Fruit fly (Drosophila melanogaster) whole organism, embryonic: Measurements from ENCODE around the gene CG33341.

ENCODE experiments used
- ATbp ChIP-seq: fragments of 200-800 bp; sonication (Bioruptor generic); optimal IDR thresholded peaks from 2 replicates; lab custom pipeline; 2017; ENCODE audit warnings: missing biosample characterization, mild to moderate bottlenecking, missing genetic modification characterization, missing genetic modification reagents
- Abd-B ChIP-seq: fragments of 200-800 bp; sonication (Bioruptor generic); optimal IDR thresholded peaks from 2 replicates; lab custom pipeline; 2018; ENCODE audit warnings: missing biosample characterization, mild to moderate bottlenecking, missing genetic modification characterization, moderate library complexity
- Blimp-1 ChIP-seq: fragments of 200-800 bp; sonication (Bioruptor generic); optimal IDR thresholded peaks from 3 replicates; lab custom pipeline; 2018; ENCODE audit warnings: missing biosample characterization, missing genetic modification characterization, mild to moderate bottlenecking, moderate library complexity, missing genetic modification reagents
- CG11456 ChIP-seq: fragments of 200-800 bp; sonication (Bioruptor generic); IDR thresholded peaks from 3 replicates; pipeline ENCODE4 v1.3.6; 2022; ENCODE audit warnings: missing biosample characterization, missing genetic modification characterization
- CG12299 ChIP-seq: fragments of 200-800 bp; sonication (Bioruptor generic); optimal IDR thresholded peaks from 2 replicates; lab custom pipeline; 2018; ENCODE audit warnings: missing biosample characterization, mild to moderate bottlenecking, missing genetic modification characterization
- CG12769 ChIP-seq: fragments of 200-800 bp; sonication (Bioruptor generic); optimal IDR thresholded peaks from 2 replicates; lab custom pipeline; 2019; ENCODE audit warnings: missing biosample characterization, mild to moderate bottlenecking, missing genetic modification characterization, moderate library complexity
- CG13287 ChIP-seq: fragments of 200-800 bp; sonication (Bioruptor generic); IDR thresholded peaks from 2 replicates; pipeline ENCODE4 v1.3.6; 2022; ENCODE audit warnings: missing biosample characterization, missing genetic modification characterization; ENCODE audit not compliant: partially characterized antibody
- CG15269 ChIP-seq: fragments of 200-800 bp; sonication (Bioruptor generic); optimal IDR thresholded peaks from 2 replicates; lab custom pipeline; 2018; ENCODE audit warnings: missing biosample characterization, mild to moderate bottlenecking, missing genetic modification characterization, moderate library complexity
- CG2712 ChIP-seq: fragments of 200-800 bp; optimal IDR thresholded peaks from 3 replicates; lab custom pipeline; 2019; ENCODE audit warnings: missing biosample characterization, mild to moderate bottlenecking, missing genetic modification characterization, moderate library complexity
- CG2889 ChIP-seq: fragments of 200-800 bp; sonication (Bioruptor generic); IDR thresholded peaks from 3 replicates; pipeline ENCODE4 v1.3.6; 2022; ENCODE audit warnings: missing biosample characterization, missing genetic modification characterization
- CG31388 ChIP-seq: fragments of 200-800 bp; sonication (Bioruptor generic); optimal IDR thresholded peaks from 2 replicates; lab custom pipeline; 2016; ENCODE audit warnings: missing biosample characterization, missing genetic modification characterization
- CG3407 ChIP-seq: fragments of 200-800 bp; sonication (Bioruptor generic); optimal IDR thresholded peaks from 2 replicates; lab custom pipeline; 2018; ENCODE audit warnings: missing biosample characterization, mild to moderate bottlenecking, missing genetic modification characterization
- CG3726 ChIP-seq: fragments of 200-800 bp; sonication (Bioruptor generic); IDR thresholded peaks from 3 replicates; pipeline ENCODE4, ENCODE4 v1.3.6; 2022; ENCODE audit warnings: missing biosample characterization, missing genetic modification characterization
- CG5953 ChIP-seq: fragments of 200-800 bp; sonication (Bioruptor generic); IDR thresholded peaks from 2 replicates; pipeline ENCODE4 v1.3.6; 2022; ENCODE audit warnings: missing biosample characterization, missing genetic modification characterization
- CG6254 ChIP-seq: fragments of 200-800 bp; sonication (Bioruptor generic); optimal IDR thresholded peaks from 3 replicates; lab custom pipeline; 2017; ENCODE audit warnings: mild to moderate bottlenecking, missing biosample characterization, missing genetic modification reagents, missing genetic modification characterization
- CG6689 ChIP-seq: fragments of 200-800 bp; sonication (Bioruptor generic); IDR thresholded peaks from 2 replicates; pipeline ENCODE4 v1.3.6; 2022; ENCODE audit warnings: missing biosample characterization, missing genetic modification characterization
- CG7928 ChIP-seq: fragments of 200-800 bp; sonication (Bioruptor generic); optimal IDR thresholded peaks from 2 replicates; lab custom pipeline; 2017; ENCODE audit warnings: missing biosample characterization, mild to moderate bottlenecking, missing genetic modification characterization
- CG8089 ChIP-seq: fragments of 200-800 bp; sonication (Bioruptor generic); optimal IDR thresholded peaks from 3 replicates; lab custom pipeline; 2016; ENCODE audit warnings: missing biosample characterization, missing genetic modification characterization
- CG8359 ChIP-seq: fragments of 200-800 bp; sonication (Bioruptor generic); optimal IDR thresholded peaks from 2 replicates; lab custom pipeline; 2017; ENCODE audit warnings: missing biosample characterization, mild to moderate bottlenecking, missing genetic modification characterization, borderline replicate concordance
- CG8478 ChIP-seq: fragments of >200 bp; optimal IDR thresholded peaks from 2 replicates; lab custom pipeline; 2018
- CG8924 ChIP-seq: fragments of 200-800 bp; optimal IDR thresholded peaks from 3 replicates; lab custom pipeline; 2019; ENCODE audit warnings: missing biosample characterization, mild to moderate bottlenecking, missing genetic modification characterization, moderate library complexity
- CG9437 ChIP-seq: fragments of 200-800 bp; sonication (Bioruptor generic); optimal IDR thresholded peaks from 2 replicates; lab custom pipeline; 2018; ENCODE audit warnings: missing biosample characterization, mild to moderate bottlenecking, missing genetic modification characterization
- CHES-1-like ChIP-seq: fragments of 200-800 bp; sonication (Bioruptor generic); optimal IDR thresholded peaks from 2 replicates; lab custom pipeline; 2016; ENCODE audit warnings: missing biosample characterization, missing genetic modification characterization
- Dp ChIP-seq: fragments of 200-800 bp; sonication (Bioruptor generic); optimal IDR thresholded peaks from 2 replicates; lab custom pipeline; 2018; ENCODE audit warnings: missing biosample characterization, mild to moderate bottlenecking, missing genetic modification characterization, moderate library complexity
- E2f1 ChIP-seq: fragments of 200-800 bp; sonication (Bioruptor generic); IDR thresholded peaks from 2 replicates; pipeline ENCODE4 v1.3.6; 2022; ENCODE audit warnings: missing biosample characterization, missing genetic modification characterization
- Hr78 ChIP-seq, 2 experiments: fragments of 200-800 bp in 1 of 2; fragments of >200 bp in 1 of 2; sonication (Bioruptor generic) in 1 of 2; optimal IDR thresholded peaks; 2 replicates each; lab custom pipeline; 2017 to 2019; ENCODE audit warnings: missing biosample characterization in 2 of 2, missing genetic modification characterization in 2 of 2, mild to moderate bottlenecking in 1 of 2, moderate library complexity in 1 of 2
- Kr ChIP-seq: fragments of 200-800 bp; sonication (Bioruptor generic); optimal IDR thresholded peaks from 2 replicates; lab custom pipeline; 2017; ENCODE audit warnings: missing biosample characterization, mild to moderate bottlenecking, missing genetic modification characterization
- MESR4 ChIP-seq: fragments of 200-800 bp; sonication (Bioruptor generic); optimal IDR thresholded peaks from 2 replicates; lab custom pipeline; 2018; ENCODE audit warnings: missing biosample characterization, mild to moderate bottlenecking, missing genetic modification characterization, moderate library complexity
- Mrtf ChIP-seq: fragments of 200-800 bp; sonication (Bioruptor generic); IDR thresholded peaks from 3 replicates; pipeline ENCODE4 v1.3.6; 2022; ENCODE audit warnings: missing biosample characterization, missing genetic modification characterization
- Myb ChIP-seq: fragments of 200-800 bp; sonication (Bioruptor generic); optimal IDR thresholded peaks from 2 replicates; lab custom pipeline; 2016; ENCODE audit warnings: missing biosample characterization, missing genetic modification characterization
- NC2α ChIP-seq: fragments of 200-800 bp; sonication (Bioruptor generic); optimal IDR thresholded peaks from 2 replicates; lab custom pipeline; 2016; ENCODE audit warnings: missing biosample characterization, missing genetic modification characterization
- Opbp ChIP-seq: fragments of 200-800 bp; sonication (Bioruptor generic); IDR thresholded peaks from 3 replicates; pipeline ENCODE4 v1.3.6; 2022; ENCODE audit warnings: missing biosample characterization, missing genetic modification characterization; ENCODE audit not compliant: partially characterized antibody
- Optix ChIP-seq: fragments of 200-800 bp; sonication (Bioruptor generic); IDR thresholded peaks from 3 replicates; pipeline ENCODE4 v1.3.6; 2022; ENCODE audit warnings: missing biosample characterization, missing genetic modification characterization
- Side ChIP-seq: fragments of 200-800 bp; sonication (Bioruptor generic); optimal IDR thresholded peaks from 2 replicates; lab custom pipeline; 2016; ENCODE audit warnings: missing biosample characterization, missing genetic modification characterization
- Usf ChIP-seq: fragments of 200-800 bp; sonication (Bioruptor generic); optimal IDR thresholded peaks from 2 replicates; lab custom pipeline; 2017; ENCODE audit warnings: missing genotype, missing biosample characterization, missing genetic modification characterization
- Xrp1 ChIP-seq: fragments of 200-800 bp; sonication (Bioruptor generic); IDR thresholded peaks from 2 replicates; pipeline ENCODE4 v1.3.6; 2022; ENCODE audit warnings: missing biosample characterization, missing genetic modification characterization
- ato ChIP-seq: fragments of 200-800 bp; sonication (Bioruptor generic); IDR thresholded peaks from 2 replicates; pipeline ENCODE4 v1.3.6; 2022; ENCODE audit warnings: missing biosample characterization, missing genetic modification characterization; ENCODE audit not compliant: partially characterized antibody
- bbx ChIP-seq: fragments of 200-800 bp; sonication (Bioruptor generic); IDR thresholded peaks from 2 replicates; pipeline ENCODE4 v1.3.6; 2022; ENCODE audit warnings: missing biosample characterization, missing genetic modification characterization; ENCODE audit not compliant: partially characterized antibody
- caup ChIP-seq: fragments of 200-800 bp; sonication (Bioruptor generic); optimal IDR thresholded peaks from 3 replicates; lab custom pipeline; 2017; ENCODE audit warnings: missing biosample characterization, mild to moderate bottlenecking, missing genetic modification characterization, moderate library complexity; ENCODE audit not compliant: severe bottlenecking
- chif ChIP-seq, 2 experiments: fragments of 200-800 bp; sonication (Bioruptor generic); optimal IDR thresholded peaks; 3 replicates each; lab custom pipeline; 2016; ENCODE audit warnings: missing biosample characterization in 2 of 2, missing genetic modification characterization in 2 of 2
- corto ChIP-seq: fragments of 200-800 bp; sonication (Bioruptor generic); optimal IDR thresholded peaks from 2 replicates; lab custom pipeline; 2016; ENCODE audit warnings: missing biosample characterization, mild to moderate bottlenecking, missing genetic modification characterization, moderate library complexity
- her ChIP-seq: fragments of 200-800 bp; sonication (Bioruptor generic); optimal IDR thresholded peaks from 2 replicates; lab custom pipeline; 2016; ENCODE audit warnings: missing biosample characterization, missing genetic modification characterization
- pita ChIP-seq: fragments of 200-800 bp; sonication (Bioruptor generic); optimal IDR thresholded peaks from 2 replicates; lab custom pipeline; 2017; ENCODE audit warnings: missing biosample characterization, mild to moderate bottlenecking, missing genetic modification characterization
- sima ChIP-seq: fragments of 200-800 bp; sonication (Bioruptor generic); optimal IDR thresholded peaks from 2 replicates; lab custom pipeline; 2016; ENCODE audit warnings: missing biosample characterization, missing genetic modification characterization
- sna ChIP-seq: fragments of 200-800 bp; sonication (Bioruptor generic); IDR thresholded peaks from 2 replicates; pipeline ENCODE4 v1.3.6; 2022; ENCODE audit warnings: missing biosample characterization, missing genetic modification characterization; ENCODE audit not compliant: partially characterized antibody
- toy ChIP-seq: fragments of 200-800 bp; sonication (Bioruptor generic); IDR thresholded peaks from 2 replicates; pipeline ENCODE4 v1.3.6; 2022; ENCODE audit warnings: missing biosample characterization, missing genetic modification characterization
- trem ChIP-seq: fragments of 200-800 bp; optimal IDR thresholded peaks from 3 replicates; lab custom pipeline; 2019; ENCODE audit warnings: missing biosample characterization, mild to moderate bottlenecking, missing genetic modification characterization, moderate library complexity
- zen2 ChIP-seq: fragments of 200-800 bp; sonication (Bioruptor generic); IDR thresholded peaks from 3 replicates; pipeline ENCODE4 v1.3.6; 2022; ENCODE audit warnings: missing biosample characterization, missing genetic modification characterization; ENCODE audit not compliant: partially characterized antibody

Gene CG33341

DNA sequence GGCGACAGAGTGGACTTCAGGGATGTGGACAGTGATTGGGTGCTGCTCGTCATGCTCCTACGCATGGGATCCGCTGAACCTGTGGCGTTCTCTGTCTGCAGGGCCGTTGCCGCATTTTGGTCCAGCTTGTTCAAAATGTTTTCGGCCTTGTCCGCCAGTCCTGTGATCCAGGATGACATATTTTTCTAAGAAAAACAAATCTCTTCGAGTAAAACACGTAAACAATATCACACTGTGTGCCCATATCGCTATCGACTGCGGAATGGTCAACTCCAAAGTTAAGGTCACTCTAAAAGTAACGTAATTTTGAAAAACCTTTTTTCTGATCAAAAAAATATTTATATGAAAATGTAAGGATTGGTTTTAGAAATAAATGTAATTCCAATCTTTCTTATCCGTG lies 10.5 kb upstream of the CG33341 start, which contains the start of gene Golgin84 (continued):
- peak; percentile 59 for TF ChIP-seq MESR4 (GFP tag; lab: Kevin White, UChicago)
- peak; percentile 94 for TF ChIP-seq Myb (GFP tag; lab: Kevin White, UChicago)
- TF ChIP-seq CG9437 (GFP tag; lab: Kevin White, UChicago), result peak; percentile 89
- TF ChIP-seq ato, result peak; percentile 22; the same call in 1 of the 2 replicates

DNA sequence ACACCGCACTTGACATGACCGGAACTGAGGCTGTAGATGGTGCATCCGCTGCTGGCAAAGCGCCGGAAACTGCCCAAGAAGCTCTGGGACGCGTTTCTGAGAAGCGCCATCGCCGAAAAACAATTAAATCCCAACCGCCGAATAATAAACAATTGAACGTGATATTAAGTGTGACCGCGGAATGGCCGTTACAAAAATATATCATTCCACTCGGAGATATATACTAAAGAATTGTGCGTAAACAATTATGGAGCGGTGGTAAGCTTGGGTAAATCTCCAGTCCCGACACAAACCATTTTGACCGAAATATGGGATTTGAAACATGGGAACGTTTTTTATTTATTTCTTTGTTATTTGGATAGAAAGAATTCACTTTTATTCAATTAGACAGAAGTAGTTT lies 8.2 kb upstream of the CG33341 start, which contains the start of gene CG18528:
Gene CG18528, minus strand, starts transcription at position 188 of the 400 bp plus-strand sequence.
- TF ChIP-seq CG6689 (GFP tag; lab: Robert Waterston, UW), result no peak
- no peak for TF ChIP-seq NC2α (GFP tag; lab: Kevin White, UChicago)
- peak; percentile 97 for TF ChIP-seq Myb (GFP tag; lab: Kevin White, UChicago)
- TF ChIP-seq Blimp-1 (GFP tag; lab: Kevin White, UChicago), result no peak
- peak; percentile 82 for TF ChIP-seq her (GFP tag; lab: Kevin White, UChicago)
- TF ChIP-seq toy (GFP tag; lab: Robert Waterston, UW), result no peak
- TF ChIP-seq CG8478 (lab: Kevin White, UChicago), result no peak
- peak; percentile 34; the same call in 1 of the 3 replicates for TF ChIP-seq Opbp (GFP tag; lab: Robert Waterston, UW)
- no peak for TF ChIP-seq CG7928 (GFP tag; lab: Kevin White, UChicago)
- TF ChIP-seq CHES-1-like (GFP tag; lab: Kevin White, UChicago), result peak; percentile 39
- no peak for TF ChIP-seq corto (GFP tag; lab: Kevin White, UChicago)
- no peak for TF ChIP-seq CG3407 (GFP tag; lab: Kevin White, UChicago)
- no peak for TF ChIP-seq Mrtf (GFP tag; lab: Robert Waterston, UW)
- peak; percentile 61 for TF ChIP-seq Dp (GFP tag; lab: Kevin White, UChicago)
- no peak for TF ChIP-seq Side
- TF ChIP-seq CG6254, result no peak
- TF ChIP-seq trem, result peak; percentile 49
- TF ChIP-seq Xrp1 (GFP tag; lab: Robert Waterston, UW), result no peak
- no peak for TF ChIP-seq CG15269 (tag; lab: Kevin White, UChicago)
- TF ChIP-seq Abd-B (GFP tag; lab: Kevin White, UChicago), result peak; percentile 82
- TF ChIP-seq CG8359 (GFP tag; lab: Kevin White, UChicago), result no peak
- peak; percentile 52; the same call in 1 of the 2 replicates for TF ChIP-seq CG13287 (GFP tag; lab: Robert Waterston, UW)
- no peak for TF ChIP-seq CG12769 (tag; lab: Kevin White, UChicago)
- 0 out of 2 replicates have a peak, but pooled peaks have one; percentile 39 for TF ChIP-seq bbx (GFP tag; lab: Robert Waterston, UW)
- TF ChIP-seq E2f1 (GFP tag; lab: Robert Waterston, UW), result no peak
- TF ChIP-seq CG11456 (GFP tag; lab: Robert Waterston, UW), result no peak
- no peak for TF ChIP-seq zen2 (GFP tag; lab: Robert Waterston, UW)
- TF ChIP-seq CG3726, result no peak
- TF ChIP-seq Kr (GFP tag; lab: Kevin White, UChicago), result no peak
- TF ChIP-seq CG8089, result no peak
- no peak for TF ChIP-seq CG2889 (GFP tag; lab: Robert Waterston, UW)
- TF ChIP-seq pita, result peak; percentile 87
- no peak for TF ChIP-seq CG2712 (tag; lab: Kevin White, UChicago)
- no peak for TF ChIP-seq CG5953 (GFP tag; lab: Robert Waterston, UW)
- no peak for TF ChIP-seq Optix (GFP tag; lab: Robert Waterston, UW)
- TF ChIP-seq CG8924 (tag; lab: Kevin White, UChicago), result peak; percentile 24
- no peak for TF ChIP-seq CG12299
- no peak for TF ChIP-seq Hr78 (GFP tag; optimal IDR thresholded peaks at IDR 0.05; lab: Kevin White, UChicago)
- no peak for TF ChIP-seq Usf (GFP tag; lab: Kevin White, UChicago)
- TF ChIP-seq chif (GFP tag; optimal IDR thresholded peaks at IDR 0.05; lab: Kevin White, UChicago), result no peak
- TF ChIP-seq CG31388 (GFP tag; lab: Kevin White, UChicago), result no peak
- TF ChIP-seq caup, result no peak
- TF ChIP-seq sna (GFP tag; lab: Robert Waterston, UW), result no peak
- no peak for TF ChIP-seq ATbp (GFP tag; lab: Kevin White, UChicago)
- TF ChIP-seq sima (GFP tag; lab: Kevin White, UChicago), result no peak
